Fruit fly (Drosophila melanogaster): ENCODE measurements around the gene CG17258.

Gene CG17258

dm6 chr2L:3003399-3003798, 31.7 kb downstream of the CG17258 start (continued):
- no peak for TF ChIP-seq Scr (GFP tag; IDR thresholded peaks at IDR 0.05; ENCODE audit: partially characterized antibody)
- no peak for TF ChIP-seq CG6654 (GFP tag; optimal IDR thresholded peaks at IDR 0.05)
- peak; percentile 38; the same call in 1 of the 2 replicates for TF ChIP-seq CG17328 (GFP tag; IDR thresholded peaks at IDR 0.05)
- TF ChIP-seq Nf-YB (GFP tag; optimal IDR thresholded peaks at IDR 0.05): peak; percentile 30
- peak; percentile 6 for TF ChIP-seq Meics (GFP tag; optimal IDR thresholded peaks at IDR 0.05)
- no peak for TF ChIP-seq zen (tag; optimal IDR thresholded peaks at IDR 0.05)
- peak; percentile 65 for TF ChIP-seq CG8924 (tag; optimal IDR thresholded peaks at IDR 0.05)
- peak; percentile 25 for TF ChIP-seq wek (GFP tag; optimal IDR thresholded peaks at IDR 0.05)
- peak; percentile 80 for TF ChIP-seq CG17359 (tag; optimal IDR thresholded peaks at IDR 0.05)
- peak; percentile 62 for TF ChIP-seq CG5953 (GFP tag; IDR thresholded peaks at IDR 0.05)
- TF ChIP-seq CG17568 (GFP tag; optimal IDR thresholded peaks at IDR 0.05): peak; percentile 40
- peak in 1 of 2 experiments; percentile 74 for TF ChIP-seq Eip74EF (GFP tag; optimal IDR thresholded peaks at IDR 0.05)
- TF ChIP-seq sqz (GFP tag; optimal IDR thresholded peaks at IDR 0.05): peak; percentile 61
- no peak for TF ChIP-seq Atf-2 (GFP tag; optimal IDR thresholded peaks at IDR 0.05)
- TF ChIP-seq CG17186 (GFP tag; optimal IDR thresholded peaks at IDR 0.05): peak; percentile 2
- peak; percentile 48 for TF ChIP-seq Abd-B (GFP tag; optimal IDR thresholded peaks at IDR 0.05)
- TF ChIP-seq insv (GFP tag; optimal IDR thresholded peaks at IDR 0.05): no peak
- TF ChIP-seq CG14710 (tag; optimal IDR thresholded peaks at IDR 0.05): peak; percentile 15
- TF ChIP-seq Sox102F (GFP tag; optimal IDR thresholded peaks at IDR 0.05): peak; percentile 86
- no peak for TF ChIP-seq CG17802 (tag; optimal IDR thresholded peaks at IDR 0.05)
- peak; percentile 71 for TF ChIP-seq ci (GFP tag; IDR thresholded peaks at IDR 0.05)
- TF ChIP-seq CG18476 (GFP tag; optimal IDR thresholded peaks at IDR 0.05): peak; percentile 4
- no peak for TF ChIP-seq Adf1 (GFP tag; IDR thresholded peaks at IDR 0.05)
- TF ChIP-seq Hey (tag; optimal IDR thresholded peaks at IDR 0.05): no peak
- peak; percentile 62 for TF ChIP-seq oc (tag; optimal IDR thresholded peaks at IDR 0.05)
- peak; percentile 41 for TF ChIP-seq CG18599 (GFP tag; optimal IDR thresholded peaks at IDR 0.05)
- no peak for TF ChIP-seq zen2 (GFP tag; IDR thresholded peaks at IDR 0.05; ENCODE audit: partially characterized antibody)
- TF ChIP-seq pum (GFP tag; optimal IDR thresholded peaks at IDR 0.05): peak; percentile 20
- peak; percentile 67; the same call in 2 of the 3 replicates for TF ChIP-seq CG17361 (GFP tag; IDR thresholded peaks at IDR 0.05)
- no peak for TF ChIP-seq lbe (GFP tag; optimal IDR thresholded peaks at IDR 0.05)
- peak; percentile 47; the same call in 1 of the 2 replicates for TF ChIP-seq Ada2b (GFP tag; IDR thresholded peaks at IDR 0.05)
- no peak for TF ChIP-seq CG7928 (GFP tag; optimal IDR thresholded peaks at IDR 0.05)
- TF ChIP-seq CG3995 (GFP tag; optimal IDR thresholded peaks at IDR 0.05): no peak
- no peak for TF ChIP-seq CG18764 (GFP tag; optimal IDR thresholded peaks at IDR 0.05)
- peak; percentile 62 for TF ChIP-seq gsb-n (tag; optimal IDR thresholded peaks at IDR 0.05)
- TF ChIP-seq prd (optimal IDR thresholded peaks at IDR 0.05): no peak
- peak; percentile 47; the same call in 2 of the 3 replicates for TF ChIP-seq prd (GFP tag; IDR thresholded peaks at IDR 0.05)
- peak; percentile 69 for TF ChIP-seq vvl (GFP tag; IDR thresholded peaks at IDR 0.05)
- TF ChIP-seq CG6813 (GFP tag; optimal IDR thresholded peaks at IDR 0.05): peak; percentile 23
- TF ChIP-seq Ets65A (GFP tag): peak; percentile 82
- TF ChIP-seq CG9817 (tag; optimal IDR thresholded peaks at IDR 0.05): peak; percentile 10
- TF ChIP-seq nau (GFP tag; optimal IDR thresholded peaks at IDR 0.05): peak; percentile 54
- TF ChIP-seq wor (GFP tag; IDR thresholded peaks at IDR 0.05): peak; percentile 49
- no peak for TF ChIP-seq CG10543 (GFP tag; optimal IDR thresholded peaks at IDR 0.05)
- no peak for TF ChIP-seq Myb (GFP tag; optimal IDR thresholded peaks at IDR 0.05)
- no peak for TF ChIP-seq mld (GFP tag; IDR thresholded peaks at IDR 0.05; ENCODE audit: partially characterized antibody)
- no peak for TF ChIP-seq ranshi (GFP tag; IDR thresholded peaks at IDR 0.05)
- peak; percentile 41 for TF ChIP-seq ind (GFP tag; optimal IDR thresholded peaks at IDR 0.05)
- TF ChIP-seq CG6765 (GFP tag; optimal IDR thresholded peaks at IDR 0.05): no peak
- peak; percentile 20 for TF ChIP-seq sd (tag; optimal IDR thresholded peaks at IDR 0.05)
